Fruit fly (Drosophila melanogaster) whole organism, embryonic: ENCODE data around the gene kdn.

Experiments used
- Abd-B ChIP-seq: fragments of 200-800 bp; sonication (Bioruptor generic); optimal IDR thresholded peaks from 2 replicates; lab custom pipeline; 2018; ENCODE audit warnings: missing biosample characterization, mild to moderate bottlenecking, missing genetic modification characterization, moderate library complexity
- B-H1 ChIP-seq: fragments of 200-800 bp; sonication (Bioruptor generic); IDR thresholded peaks from 3 replicates; pipeline ENCODE4 v1.3.6; 2022; ENCODE audit warnings: missing biosample characterization, missing genetic modification characterization
- Bteb2 ChIP-seq: fragments of 200-800 bp; sonication (Bioruptor generic); optimal IDR thresholded peaks from 2 replicates; lab custom pipeline; 2016; ENCODE audit warnings: missing biosample characterization, missing genetic modification characterization
- CG10209 ChIP-seq: fragments of 200-800 bp; sonication (Bioruptor generic); optimal IDR thresholded peaks from 3 replicates; lab custom pipeline; 2017; ENCODE audit warnings: missing biosample characterization, mild to moderate bottlenecking, missing genetic modification characterization, missing genetic modification reagents
- CG12071 ChIP-seq: fragments of 200-800 bp; sonication (Bioruptor generic); optimal IDR thresholded peaks from 3 replicates; lab custom pipeline; 2018; ENCODE audit warnings: missing biosample characterization, mild to moderate bottlenecking, missing genetic modification characterization
- CG13287 ChIP-seq: fragments of 200-800 bp; sonication (Bioruptor generic); IDR thresholded peaks from 2 replicates; pipeline ENCODE4 v1.3.6; 2022; ENCODE audit warnings: missing biosample characterization, missing genetic modification characterization; ENCODE audit not compliant: partially characterized antibody
- CG14050 ChIP-seq: fragments of 200-800 bp; sonication (Bioruptor generic); IDR thresholded peaks from 3 replicates; pipeline ENCODE4 v1.3.6; 2022; ENCODE audit warnings: missing biosample characterization, missing genetic modification characterization
- CG14965 ChIP-seq: fragments of 200-800 bp; sonication (Bioruptor generic); optimal IDR thresholded peaks from 2 replicates; lab custom pipeline; 2016; ENCODE audit warnings: missing biosample characterization, missing genetic modification characterization, borderline replicate concordance
- CG1529 ChIP-seq: fragments of 200-800 bp; sonication (Bioruptor generic); optimal IDR thresholded peaks from 3 replicates; lab custom pipeline; 2018; ENCODE audit warnings: missing biosample characterization, missing genetic modification characterization
- CG18599 ChIP-seq: fragments of 200-800 bp; sonication (Bioruptor generic); optimal IDR thresholded peaks from 3 replicates; lab custom pipeline; 2017; ENCODE audit warnings: missing biosample characterization, missing genetic modification characterization, mild to moderate bottlenecking, moderate library complexity, missing genetic modification reagents
- CG32767 ChIP-seq: fragments of 200-800 bp; sonication (Bioruptor generic); IDR thresholded peaks from 2 replicates; pipeline ENCODE4 v1.3.6; 2022; ENCODE audit warnings: missing biosample characterization, missing genetic modification characterization
- CG32772 ChIP-seq: fragments of 200-800 bp; sonication (Bioruptor generic); IDR thresholded peaks from 2 replicates; pipeline ENCODE4 v1.3.6; 2022; ENCODE audit warnings: missing biosample characterization, missing genetic modification characterization
- CG34224 ChIP-seq: fragments of 200-800 bp; sonication (Bioruptor generic); IDR thresholded peaks from 3 replicates; pipeline ENCODE4 v1.3.6; 2022; ENCODE audit warnings: missing biosample characterization, missing genetic modification characterization; ENCODE audit not compliant: partially characterized antibody
- CG6791 ChIP-seq: fragments of 200-800 bp; sonication (Bioruptor generic); IDR thresholded peaks from 3 replicates; pipeline ENCODE4 v1.3.6; 2022; ENCODE audit warnings: missing biosample characterization, missing genetic modification characterization; ENCODE audit not compliant: partially characterized antibody
- CG7357 ChIP-seq: fragments of 200-800 bp; sonication (Bioruptor generic); IDR thresholded peaks from 3 replicates; pipeline ENCODE4 v1.3.6; 2022; ENCODE audit warnings: missing biosample characterization, missing genetic modification characterization
- CG8089 ChIP-seq: fragments of 200-800 bp; sonication (Bioruptor generic); optimal IDR thresholded peaks from 3 replicates; lab custom pipeline; 2016; ENCODE audit warnings: missing biosample characterization, missing genetic modification characterization
- CG9437 ChIP-seq: fragments of 200-800 bp; sonication (Bioruptor generic); optimal IDR thresholded peaks from 2 replicates; lab custom pipeline; 2018; ENCODE audit warnings: missing biosample characterization, mild to moderate bottlenecking, missing genetic modification characterization
- CoRest ChIP-seq: fragments of 200-800 bp; sonication (Bioruptor generic); optimal IDR thresholded peaks from 3 replicates; lab custom pipeline; 2018; ENCODE audit warnings: missing biosample characterization, mild to moderate bottlenecking, missing genetic modification characterization, moderate library complexity
- Dip3 ChIP-seq: fragments of 200-800 bp; sonication (Bioruptor generic); optimal IDR thresholded peaks from 3 replicates; lab custom pipeline; 2016; ENCODE audit warnings: missing biosample characterization, missing genetic modification characterization
- HLH3B ChIP-seq: fragments of 200-800 bp; sonication (Bioruptor generic); IDR thresholded peaks from 2 replicates; pipeline ENCODE4 v1.3.6; 2022; ENCODE audit warnings: missing biosample characterization, missing genetic modification characterization
- HLHmδ ChIP-seq: fragments of 200-800 bp; sonication (Bioruptor generic); optimal IDR thresholded peaks from 2 replicates; lab custom pipeline; 2018; ENCODE audit warnings: missing biosample characterization, mild to moderate bottlenecking, missing genetic modification characterization, moderate library complexity
- MTF-1 ChIP-seq: fragments of 200-800 bp; sonication (Bioruptor generic); optimal IDR thresholded peaks from 2 replicates; lab custom pipeline; 2018; ENCODE audit warnings: missing biosample characterization, mild to moderate bottlenecking, missing genetic modification characterization, borderline replicate concordance
- Meics ChIP-seq: fragments of 200-800 bp; sonication (Bioruptor generic); optimal IDR thresholded peaks from 2 replicates; lab custom pipeline; 2017; ENCODE audit warnings: missing biosample characterization, mild to moderate bottlenecking, missing genetic modification characterization
- Mrtf ChIP-seq: fragments of 200-800 bp; sonication (Bioruptor generic); IDR thresholded peaks from 3 replicates; pipeline ENCODE4 v1.3.6; 2022; ENCODE audit warnings: missing biosample characterization, missing genetic modification characterization
- Myb ChIP-seq: fragments of 200-800 bp; sonication (Bioruptor generic); optimal IDR thresholded peaks from 2 replicates; lab custom pipeline; 2016; ENCODE audit warnings: missing biosample characterization, missing genetic modification characterization
- Oaz ChIP-seq: fragments of 200-800 bp; sonication (Bioruptor generic); IDR thresholded peaks from 2 replicates; pipeline ENCODE4 v1.3.6; 2022; ENCODE audit warnings: missing biosample characterization, missing genetic modification characterization
- Scr ChIP-seq: fragments of 200-800 bp; sonication (Bioruptor generic); IDR thresholded peaks from 2 replicates; pipeline ENCODE4 v1.3.6; 2022; ENCODE audit warnings: missing biosample characterization, missing genetic modification characterization; ENCODE audit not compliant: partially characterized antibody
- Sox100B ChIP-seq: fragments of 200-800 bp; sonication (Bioruptor generic); optimal IDR thresholded peaks from 3 replicates; lab custom pipeline; 2018; ENCODE audit warnings: missing biosample characterization, mild to moderate bottlenecking, missing genetic modification characterization
- aop ChIP-seq: fragments of 200-800 bp; sonication (Bioruptor generic); IDR thresholded peaks from 2 replicates; pipeline ENCODE4 v1.3.6; 2022; ENCODE audit warnings: missing biosample characterization, missing genetic modification characterization
- ash1 ChIP-seq: fragments of 200-800 bp; sonication (Bioruptor generic); optimal IDR thresholded peaks from 2 replicates; lab custom pipeline; 2018; ENCODE audit warnings: missing biosample characterization, mild to moderate bottlenecking, missing genetic modification characterization
- caup ChIP-seq: fragments of 200-800 bp; sonication (Bioruptor generic); optimal IDR thresholded peaks from 3 replicates; lab custom pipeline; 2017; ENCODE audit warnings: missing biosample characterization, mild to moderate bottlenecking, missing genetic modification characterization, moderate library complexity; ENCODE audit not compliant: severe bottlenecking
- exex ChIP-seq: fragments of 200-800 bp; sonication (Bioruptor generic); optimal IDR thresholded peaks from 4 replicates; lab custom pipeline; 2018; ENCODE audit warnings: missing biosample characterization, mild to moderate bottlenecking, missing genetic modification characterization, moderate library complexity
- eyg ChIP-seq: fragments of 200-800 bp; sonication (Bioruptor generic); optimal IDR thresholded peaks from 3 replicates; lab custom pipeline; 2016; ENCODE audit warnings: missing biosample characterization, missing genetic modification characterization
- gcm ChIP-seq: fragments of 200-800 bp; sonication (Bioruptor generic); optimal IDR thresholded peaks from 2 replicates; lab custom pipeline; 2019; ENCODE audit warnings: missing biosample characterization, mild to moderate bottlenecking, missing genetic modification characterization, moderate library complexity
- grn ChIP-seq: fragments of 200-800 bp; sonication (Bioruptor generic); optimal IDR thresholded peaks from 3 replicates; lab custom pipeline; 2017; ENCODE audit warnings: missing biosample characterization, missing genetic modification characterization
- her ChIP-seq: fragments of 200-800 bp; sonication (Bioruptor generic); optimal IDR thresholded peaks from 2 replicates; lab custom pipeline; 2016; ENCODE audit warnings: missing biosample characterization, missing genetic modification characterization
- hth ChIP-seq: fragments of >200 bp; optimal IDR thresholded peaks from 2 replicates; lab custom pipeline; 2017; ENCODE audit warnings: inconsistent platforms
- jigr1 ChIP-seq: fragments of 200-800 bp; sonication (Bioruptor generic); IDR thresholded peaks from 3 replicates; pipeline ENCODE4 v1.3.6; 2022; ENCODE audit warnings: missing biosample characterization, missing genetic modification characterization
- jumu ChIP-seq: fragments of 200-800 bp; sonication (Bioruptor generic); optimal IDR thresholded peaks from 3 replicates; lab custom pipeline; 2016; ENCODE audit warnings: missing biosample characterization, missing genetic modification characterization
- maf-S ChIP-seq: fragments of 200-800 bp; sonication (Bioruptor generic); optimal IDR thresholded peaks from 2 replicates; lab custom pipeline; 2016; ENCODE audit warnings: missing biosample characterization, missing genetic modification characterization
- pfk ChIP-seq: fragments of 200-800 bp; sonication (Bioruptor generic); optimal IDR thresholded peaks from 2 replicates; lab custom pipeline; 2018; ENCODE audit warnings: missing biosample characterization, mild to moderate bottlenecking, missing genetic modification characterization, moderate library complexity
- pho ChIP-seq: fragments of 200-800 bp; sonication (Bioruptor generic); optimal IDR thresholded peaks from 2 replicates; lab custom pipeline; 2016; ENCODE audit warnings: missing biosample characterization, missing genetic modification characterization
- prd ChIP-seq, 3 experiments: fragments of >200 bp in 2 of 3; fragments of 200-800 bp in 1 of 3; sonication (Bioruptor generic) in 1 of 3; optimal IDR thresholded peaks in 2 of 3; IDR thresholded peaks in 1 of 3; 2 replicates in 2 of 3; 3 replicates in 1 of 3; pipeline versions ENCODE4 v1.3.6 to Lab custom; 2017 to 2022; ENCODE audit warnings: missing biosample characterization in 1 of 3, missing genetic modification characterization in 1 of 3
- ro ChIP-seq: fragments of 200-800 bp; sonication (Bioruptor generic); IDR thresholded peaks from 2 replicates; pipeline ENCODE4 v1.3.6; 2022; ENCODE audit warnings: missing biosample characterization, missing genetic modification characterization
- run ChIP-seq: fragments of 200-800 bp; sonication (Bioruptor generic); optimal IDR thresholded peaks from 3 replicates; lab custom pipeline; 2018; ENCODE audit warnings: missing biosample characterization, mild to moderate bottlenecking, missing genetic modification characterization
- sens-2 ChIP-seq: fragments of 200-800 bp; sonication (Bioruptor generic); IDR thresholded peaks from 2 replicates; pipeline ENCODE4 v1.3.6; 2022; ENCODE audit warnings: missing biosample characterization, missing genetic modification characterization
- sna ChIP-seq: fragments of 200-800 bp; sonication (Bioruptor generic); IDR thresholded peaks from 2 replicates; pipeline ENCODE4 v1.3.6; 2022; ENCODE audit warnings: missing biosample characterization, missing genetic modification characterization; ENCODE audit not compliant: partially characterized antibody
- ssp ChIP-seq: fragments of 200-800 bp; sonication (Bioruptor generic); IDR thresholded peaks from 2 replicates; pipeline ENCODE4 v1.3.6; 2022; ENCODE audit warnings: missing biosample characterization, missing genetic modification characterization
- wdn ChIP-seq: fragments of 200-800 bp; sonication (Bioruptor generic); IDR thresholded peaks from 2 replicates; pipeline ENCODE4 v1.3.6; 2022; ENCODE audit warnings: missing biosample characterization, missing genetic modification characterization

Gene kdn

DNA sequence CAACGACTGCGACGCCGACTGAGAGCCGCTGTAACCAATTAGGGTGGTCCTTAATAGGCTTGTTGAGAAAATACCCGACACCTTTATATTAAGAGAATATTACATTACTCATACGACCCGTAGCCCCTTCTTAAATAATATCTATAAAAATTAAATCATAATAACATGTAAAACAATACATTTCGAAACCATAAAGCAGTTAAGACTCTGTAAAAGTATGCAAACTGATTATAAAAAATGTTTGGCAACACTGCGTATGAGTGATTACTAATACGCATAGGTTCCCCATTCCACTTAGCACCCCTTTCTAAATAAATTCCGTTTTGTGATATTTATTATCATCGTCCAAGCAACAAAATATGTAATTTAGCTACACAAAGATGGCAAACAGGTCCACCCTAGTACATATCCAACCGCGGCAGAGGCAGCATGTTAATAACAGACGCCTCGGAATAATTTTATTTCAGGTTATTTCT lies 9.8 kb upstream of the kdn start (continued):
- TF ChIP-seq exex (tag; lab: Kevin White, UChicago): peak; percentile 40
- peak; percentile 10 for TF ChIP-seq eyg
- TF ChIP-seq sna (GFP tag; lab: Robert Waterston, UW): no peak
- peak; percentile 71 for TF ChIP-seq caup (GFP tag; lab: Kevin White, UChicago)
- TF ChIP-seq CG13287 (GFP tag; lab: Robert Waterston, UW): no peak
- 0 out of 3 replicates have a peak, but pooled peaks have one; percentile 40 for TF ChIP-seq CG7357 (GFP tag; lab: Robert Waterston, UW)
- peak; percentile 46; the same call in 1 of the 3 replicates for TF ChIP-seq Mrtf
- TF ChIP-seq CG9437 (GFP tag; lab: Kevin White, UChicago): peak; percentile 71
- no peak for TF ChIP-seq CG34224 (GFP tag; lab: Robert Waterston, UW)
- no peak for TF ChIP-seq aop (GFP tag; lab: Robert Waterston, UW)
- TF ChIP-seq CG32772: 0 out of 2 replicates have a peak, but pooled peaks have one; percentile 40
- TF ChIP-seq B-H1 (GFP tag; lab: Robert Waterston, UW): no peak; the same call in 2 of the 3 replicates
- TF ChIP-seq jigr1 (GFP tag; lab: Robert Waterston, UW): no peak
- no peak for TF ChIP-seq MTF-1 (GFP tag; lab: Kevin White, UChicago)
- TF ChIP-seq maf-S (GFP tag; lab: Kevin White, UChicago): no peak
- no peak for TF ChIP-seq prd (optimal IDR thresholded peaks at IDR 0.05; lab: Kevin White, UChicago)
- no peak; the same call in 1 of the 3 replicates for TF ChIP-seq prd (GFP tag; IDR thresholded peaks at IDR 0.05; lab: Robert Waterston, UW)
- no peak for TF ChIP-seq HLHmδ (GFP tag; lab: Kevin White, UChicago)
- TF ChIP-seq CoRest (tag; lab: Kevin White, UChicago): peak; percentile 87
- peak; percentile 28; the same call in 1 of the 2 replicates for TF ChIP-seq ssp (GFP tag; lab: Robert Waterston, UW)
- peak; percentile 40 for TF ChIP-seq HLH3B (GFP tag; lab: Robert Waterston, UW)
- TF ChIP-seq Sox100B (GFP tag; lab: Kevin White, UChicago): peak; percentile 88
- TF ChIP-seq CG1529 (GFP tag; lab: Kevin White, UChicago): peak; percentile 74
- TF ChIP-seq CG10209 (GFP tag; lab: Kevin White, UChicago): peak; percentile 79
- TF ChIP-seq ash1: no peak
- TF ChIP-seq pho (GFP tag; lab: Kevin White, UChicago): no peak
- no peak for TF ChIP-seq pfk (GFP tag; lab: Kevin White, UChicago)
- TF ChIP-seq CG14965 (GFP tag; lab: Kevin White, UChicago): no peak
- TF ChIP-seq grn (GFP tag; lab: Kevin White, UChicago): no peak
- peak; percentile 84 for TF ChIP-seq CG18599 (GFP tag; lab: Kevin White, UChicago)
- no peak for TF ChIP-seq CG6791 (GFP tag; lab: Robert Waterston, UW)
- peak; percentile 34 for TF ChIP-seq Dip3 (GFP tag; lab: Kevin White, UChicago)
- TF ChIP-seq her (GFP tag; lab: Kevin White, UChicago): peak; percentile 9
- TF ChIP-seq Myb: no peak
- TF ChIP-seq Scr (GFP tag; lab: Robert Waterston, UW): no peak
- TF ChIP-seq CG14050 (GFP tag; lab: Robert Waterston, UW): peak; percentile 24; the same call in 1 of the 3 replicates
- TF ChIP-seq Abd-B (GFP tag; lab: Kevin White, UChicago): peak; percentile 18
- peak; percentile 71 for TF ChIP-seq gcm
- peak; percentile 89 for TF ChIP-seq Meics (GFP tag; lab: Kevin White, UChicago)
- peak; percentile 61 for TF ChIP-seq run (tag; lab: Kevin White, UChicago)
- TF ChIP-seq hth: no peak
- TF ChIP-seq Oaz: no peak
- TF ChIP-seq jumu (GFP tag; lab: Kevin White, UChicago): peak; percentile 14
- no peak for TF ChIP-seq sens-2
- TF ChIP-seq ro (GFP tag; lab: Robert Waterston, UW): no peak
- TF ChIP-seq Bteb2: peak; percentile 7
- TF ChIP-seq CG12071 (GFP tag; lab: Kevin White, UChicago): peak; percentile 42
- TF ChIP-seq CG8089 (GFP tag; lab: Kevin White, UChicago): no peak
- TF ChIP-seq CG32767 (GFP tag; lab: Robert Waterston, UW): no peak; the same call in 1 of the 2 replicates
- peak; percentile 50; the same call in 1 of the 2 replicates for TF ChIP-seq wdn
